Fruit fly (Drosophila melanogaster) whole organism, prepupa: Measurements from ENCODE around the gene CG4186.

Experiments
- Blimp-1 ChIP-seq: fragments of 200-800 bp; sonication (Bioruptor generic); optimal IDR thresholded peaks from 3 replicates; lab custom pipeline; 2017; ENCODE audit warnings: missing biosample characterization, missing genetic modification characterization, mild to moderate bottlenecking, moderate library complexity, missing genetic modification reagents
- CG11294 ChIP-seq: fragments of 200-800 bp; sonication (Bioruptor generic); IDR thresholded peaks from 2 replicates; pipeline ENCODE4 v1.3.6; 2022; ENCODE audit warnings: missing biosample characterization, missing genetic modification characterization
- CG1621 ChIP-seq: fragments of 200-800 bp; sonication (Bioruptor generic); optimal IDR thresholded peaks from 3 replicates; lab custom pipeline; 2018; ENCODE audit warnings: missing biosample characterization, mild to moderate bottlenecking, missing genetic modification characterization
- CG16779 ChIP-seq: fragments of 200-800 bp; sonication (Bioruptor generic); optimal IDR thresholded peaks from 3 replicates; lab custom pipeline; 2017; ENCODE audit warnings: missing biosample characterization, mild to moderate bottlenecking, missing genetic modification characterization
- CG3032 ChIP-seq: fragments of 200-800 bp; optimal IDR thresholded peaks from 2 replicates; lab custom pipeline; 2019; ENCODE audit warnings: missing biosample characterization, mild to moderate bottlenecking, missing genetic modification characterization, moderate library complexity
- CG31627 ChIP-seq: fragments of 200-800 bp; sonication (Bioruptor generic); optimal IDR thresholded peaks from 3 replicates; lab custom pipeline; 2016; ENCODE audit warnings: missing biosample characterization, missing genetic modification characterization
- CG6792 ChIP-seq: fragments of 200-800 bp; sonication (Bioruptor generic); optimal IDR thresholded peaks from 3 replicates; lab custom pipeline; 2016; ENCODE audit warnings: missing biosample characterization, missing genetic modification characterization
- CG6808 ChIP-seq: fragments of 200-800 bp; sonication (Bioruptor generic); optimal IDR thresholded peaks from 3 replicates; lab custom pipeline; 2017; ENCODE audit warnings: missing biosample characterization, missing genetic modification characterization, mild to moderate bottlenecking, moderate library complexity, missing genetic modification reagents
- CG6854 ChIP-seq: fragments of 200-800 bp; sonication (Bioruptor generic); optimal IDR thresholded peaks from 2 replicates; lab custom pipeline; 2017; ENCODE audit warnings: missing biosample characterization, mild to moderate bottlenecking, missing genetic modification characterization
- CG7368 ChIP-seq: fragments of 200-800 bp; sonication (Bioruptor generic); optimal IDR thresholded peaks from 3 replicates; lab custom pipeline; 2016; ENCODE audit warnings: missing biosample characterization, missing genetic modification characterization
- CG8119 ChIP-seq: fragments of 200-800 bp; sonication (Bioruptor generic); IDR thresholded peaks from 3 replicates; pipeline ENCODE4 v1.3.6; 2022; ENCODE audit warnings: missing biosample characterization, missing genetic modification characterization
- CG8319 ChIP-seq: fragments of 200-800 bp; sonication (Bioruptor generic); optimal IDR thresholded peaks from 3 replicates; lab custom pipeline; 2016; ENCODE audit warnings: missing biosample characterization, missing genetic modification characterization
- CG9139 ChIP-seq: fragments of 200-800 bp; sonication (Bioruptor generic); optimal IDR thresholded peaks from 3 replicates; lab custom pipeline; 2017; ENCODE audit warnings: missing biosample characterization, mild to moderate bottlenecking, missing genetic modification characterization
- Eip78C ChIP-seq: fragments of 200-800 bp; sonication (Bioruptor generic); peaks from one replicate; lab custom pipeline; 2016; ENCODE audit warnings: missing biosample characterization, missing genetic modification characterization
- Eip93F ChIP-seq: fragments of 200-800 bp; sonication (Bioruptor generic); optimal IDR thresholded peaks from 2 replicates; lab custom pipeline; 2016; ENCODE audit warnings: missing biosample characterization, mild to moderate bottlenecking, missing genetic modification characterization
- Ets96B ChIP-seq: fragments of 200-800 bp; optimal IDR thresholded peaks from 2 replicates; lab custom pipeline; 2019; ENCODE audit warnings: missing biosample characterization, mild to moderate bottlenecking, missing genetic modification characterization, moderate library complexity
- Hr38 ChIP-seq: sonication (Bioruptor generic); optimal IDR thresholded peaks from 2 replicates; lab custom pipeline; 2016; ENCODE audit warnings: missing biosample characterization, missing genetic modification characterization
- Hr39 ChIP-seq: fragments of 200-800 bp; sonication (Bioruptor generic); optimal IDR thresholded peaks from 2 replicates; lab custom pipeline; 2016; ENCODE audit warnings: missing biosample characterization, missing genetic modification characterization
- Hr4 ChIP-seq: fragments of 200-800 bp; sonication (Bioruptor generic); optimal IDR thresholded peaks from 3 replicates; lab custom pipeline; 2016; ENCODE audit warnings: missing biosample characterization, missing genetic modification characterization
- Met ChIP-seq: fragments of 200-800 bp; sonication (Bioruptor generic); optimal IDR thresholded peaks from 3 replicates; lab custom pipeline; 2016; ENCODE audit warnings: missing biosample characterization, missing genetic modification characterization
- OdsH ChIP-seq: fragments of 200-800 bp; sonication (Bioruptor generic); optimal IDR thresholded peaks from 3 replicates; lab custom pipeline; 2016; ENCODE audit warnings: missing biosample characterization, missing genetic modification characterization
- Sox102F ChIP-seq: fragments of 200-800 bp; sonication (Bioruptor generic); optimal IDR thresholded peaks from 2 replicates; lab custom pipeline; 2016; ENCODE audit warnings: missing biosample characterization, mild to moderate bottlenecking, missing genetic modification characterization
- Sox14 ChIP-seq: fragments of 200-800 bp; sonication (Bioruptor generic); optimal IDR thresholded peaks from 3 replicates; lab custom pipeline; 2016; ENCODE audit warnings: missing biosample characterization, missing genetic modification characterization
- achi ChIP-seq: fragments of 200-800 bp; sonication (Bioruptor generic); optimal IDR thresholded peaks from 3 replicates; lab custom pipeline; 2016; ENCODE audit warnings: missing biosample characterization, missing genetic modification characterization
- cyc ChIP-seq: fragments of 200-800 bp; sonication (Bioruptor generic); optimal IDR thresholded peaks from 3 replicates; lab custom pipeline; 2016; ENCODE audit warnings: missing biosample characterization, missing genetic modification characterization
- dac ChIP-seq: fragments of 200-800 bp; sonication (Bioruptor generic); optimal IDR thresholded peaks from 2 replicates; lab custom pipeline; 2017; ENCODE audit warnings: missing biosample characterization, mild to moderate bottlenecking, missing genetic modification characterization
- esn ChIP-seq: fragments of 200-800 bp; sonication (Bioruptor generic); optimal IDR thresholded peaks from 2 replicates; lab custom pipeline; 2016; ENCODE audit warnings: missing biosample characterization, mild to moderate bottlenecking, missing genetic modification characterization, moderate library complexity
- fd59A ChIP-seq: fragments of 200-800 bp; sonication (Bioruptor generic); optimal IDR thresholded peaks from 2 replicates; lab custom pipeline; 2017; ENCODE audit warnings: missing biosample characterization, mild to moderate bottlenecking, missing genetic modification characterization, missing genetic modification reagents
- fkh ChIP-seq: fragments of 200-800 bp; sonication (Bioruptor generic); optimal IDR thresholded peaks from 3 replicates; lab custom pipeline; 2017; ENCODE audit warnings: missing biosample characterization, mild to moderate bottlenecking, missing genetic modification characterization, moderate library complexity
- lz ChIP-seq: fragments of 200-800 bp; sonication (Bioruptor generic); optimal IDR thresholded peaks from 3 replicates; lab custom pipeline; 2016; ENCODE audit warnings: missing biosample characterization, missing genetic modification characterization
- pdm3 ChIP-seq: fragments of 200-800 bp; sonication (Bioruptor generic); optimal IDR thresholded peaks from 3 replicates; lab custom pipeline; 2016; ENCODE audit warnings: missing biosample characterization, missing genetic modification characterization
- salr ChIP-seq, 2 experiments: fragments of 200-800 bp; sonication (Bioruptor generic); optimal IDR thresholded peaks; 3 replicates each; lab custom pipeline; 2016 to 2018; ENCODE audit warnings: missing biosample characterization in 2 of 2, missing genetic modification characterization in 2 of 2, mild to moderate bottlenecking in 1 of 2
- ss ChIP-seq, 2 experiments: fragments of 200-800 bp; sonication (Bioruptor generic); optimal IDR thresholded peaks; 2 replicates in 1 of 2; 3 replicates in 1 of 2; lab custom pipeline; 2017 to 2018; ENCODE audit warnings: mild to moderate bottlenecking in 2 of 2, missing biosample characterization in 2 of 2, missing genetic modification characterization in 2 of 2, moderate library complexity in 1 of 2
- topi ChIP-seq: fragments of 200-800 bp; sonication (Bioruptor generic); optimal IDR thresholded peaks from 3 replicates; lab custom pipeline; 2016; ENCODE audit warnings: missing biosample characterization, missing genetic modification characterization

Gene CG4186

DNA sequence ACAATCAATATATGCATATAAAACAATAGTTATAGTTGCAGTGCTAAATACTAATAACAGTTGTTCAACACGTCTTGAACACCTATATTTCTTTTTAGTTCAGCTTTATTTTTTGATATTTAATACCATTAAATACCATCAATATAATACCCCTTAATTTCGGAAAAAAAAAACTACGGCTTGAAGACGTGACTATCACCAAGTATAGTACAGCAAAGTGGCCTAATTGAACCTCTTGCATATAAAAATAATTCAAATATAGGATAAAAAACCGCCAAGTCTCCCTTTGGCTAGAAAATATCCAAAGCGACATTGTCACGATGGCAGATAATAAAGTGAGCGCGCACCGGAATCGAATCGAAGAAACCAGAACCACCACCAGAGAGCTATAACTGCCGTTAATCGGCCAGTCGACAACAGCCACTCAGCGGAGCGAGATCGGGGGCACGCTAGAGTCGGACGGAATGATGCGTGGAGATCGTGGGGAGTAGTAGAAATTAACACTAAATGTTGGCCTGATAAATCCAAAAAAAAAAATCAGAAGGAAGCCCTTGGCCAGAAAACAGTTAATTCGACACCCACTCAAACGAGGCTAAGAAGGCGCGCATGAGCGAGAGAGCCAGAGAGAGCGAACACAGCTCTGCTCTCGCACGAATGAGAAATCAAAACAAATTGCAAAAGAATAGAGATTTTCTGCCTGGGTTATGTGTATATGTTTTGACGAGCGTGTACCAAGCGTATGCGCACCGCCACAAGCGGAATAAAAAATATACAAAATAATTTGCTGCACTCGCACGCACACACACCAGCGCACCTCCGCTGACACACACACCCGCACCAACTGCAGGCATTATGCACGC lies 15.7 kb downstream of the CG4186 start (continued):
- TF ChIP-seq dac (GFP tag; lab: Kevin White, UChicago) (no peak), lz (peak; percentile 27), OdsH (GFP tag; lab: Kevin White, UChicago) (peak; percentile 65), cyc (GFP tag; lab: Kevin White, UChicago) (peak; percentile 15), CG3032 (peak; percentile 88), CG6854 (GFP tag; lab: Kevin White, UChicago) (no peak), Met (peak; percentile 55), CG1621 (tag; lab: Kevin White, UChicago) (no peak), Ets96B (peak; percentile 19), CG8319 (GFP tag; lab: Kevin White, UChicago) (no peak)

DNA sequence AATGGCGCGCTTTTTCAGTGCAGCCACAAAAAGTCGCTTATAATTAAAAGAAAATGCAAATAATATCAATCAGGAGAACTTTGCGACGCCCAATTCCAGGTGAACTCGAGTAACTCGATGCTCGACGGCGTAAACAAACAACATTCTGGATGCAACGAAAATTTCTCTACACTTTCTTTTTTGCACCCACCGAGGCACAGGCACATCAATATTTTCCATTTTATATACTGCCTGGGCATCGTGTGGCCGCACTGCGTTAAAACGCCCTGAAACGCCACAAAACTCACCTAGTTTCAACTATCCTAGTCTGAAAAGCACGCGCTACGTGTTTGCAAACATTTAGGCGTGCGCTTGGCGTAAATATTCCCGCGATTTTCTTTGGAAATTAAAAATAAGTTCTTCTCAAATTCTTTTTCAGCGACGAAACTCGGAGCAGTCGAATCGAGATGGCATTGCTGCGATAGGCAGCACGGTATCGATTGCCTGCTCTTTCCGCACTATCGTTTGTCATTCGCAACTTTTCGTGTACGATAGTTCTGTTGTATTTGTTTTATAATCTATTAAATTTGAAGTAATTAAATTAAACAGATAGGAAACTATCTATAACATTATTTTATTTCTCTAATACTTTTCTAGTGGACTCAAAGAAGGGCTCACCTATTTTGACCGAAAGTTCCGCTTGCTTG lies 16.5 kb downstream of the CG4186 start, which contains the start of gene Pcif1:
Gene Pcif1, minus strand, starts transcription at position 456 of the 686 bp plus-strand sequence.
- peak; percentile 14 for TF ChIP-seq Sox14
- TF ChIP-seq Sox102F (GFP tag; lab: Kevin White, UChicago) = peak; percentile 36
- TF ChIP-seq topi (GFP tag; lab: Kevin White, UChicago) = peak; percentile 31
- peak; percentile 52 for TF ChIP-seq esn
- TF ChIP-seq Eip78C = peak; percentile 40
- TF ChIP-seq salr (GFP tag; optimal IDR thresholded peaks at IDR 0.05; lab: Kevin White, UChicago) = no peak
- TF ChIP-seq pdm3 (GFP tag; lab: Kevin White, UChicago) = no peak
- TF ChIP-seq lz = peak; percentile 28
- peak; percentile 13 for TF ChIP-seq achi (GFP tag; lab: Kevin White, UChicago)
- no peak for TF ChIP-seq Hr4 (GFP tag; lab: Kevin White, UChicago)
- peak; percentile 67 for TF ChIP-seq fkh
- TF ChIP-seq, all 60 proteins: peak for 8

DNA sequence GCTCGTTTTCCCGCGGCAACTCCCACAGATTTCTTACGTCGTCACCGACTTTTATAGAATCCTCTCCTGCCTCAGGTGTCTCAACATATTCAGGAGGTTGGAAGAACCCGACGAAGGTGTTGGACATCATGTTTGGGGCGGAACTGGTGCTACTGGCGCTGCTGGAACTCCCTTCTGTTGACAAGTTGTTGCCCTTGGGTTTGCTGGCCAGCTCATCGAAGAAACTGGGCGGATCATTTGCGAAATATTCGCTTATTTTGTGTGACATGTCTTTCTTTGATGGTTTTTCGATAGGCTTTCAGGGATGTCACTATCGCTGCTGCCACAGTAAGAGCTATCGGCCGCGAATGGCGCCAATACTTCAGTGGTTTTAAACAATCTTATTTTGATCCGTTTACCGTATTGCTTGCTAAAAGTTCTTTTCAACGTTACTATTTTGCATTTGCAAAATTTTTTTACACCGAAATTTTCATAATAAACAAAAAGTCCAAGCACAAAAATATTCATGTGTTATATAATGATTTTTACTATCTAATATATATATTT lies 18.5 kb downstream of the CG4186 start, which contains the start of gene CG11396:
Gene CG11396, minus strand, starts transcription at position 303 of the 546 bp plus-strand sequence.
- peak; percentile 52 for TF ChIP-seq achi (GFP tag; lab: Kevin White, UChicago)
- TF ChIP-seq Eip93F (GFP tag; lab: Kevin White, UChicago) = no peak
- TF ChIP-seq esn = peak; percentile 39
- TF ChIP-seq CG6808 = no peak
- peak; percentile 45 for TF ChIP-seq Eip78C
- peak; percentile 62 for TF ChIP-seq Sox14
- TF ChIP-seq CG11294 (GFP tag; lab: Robert Waterston, UW) = no peak
- TF ChIP-seq CG16779 = no peak
- TF ChIP-seq CG8119 = no peak

DNA sequence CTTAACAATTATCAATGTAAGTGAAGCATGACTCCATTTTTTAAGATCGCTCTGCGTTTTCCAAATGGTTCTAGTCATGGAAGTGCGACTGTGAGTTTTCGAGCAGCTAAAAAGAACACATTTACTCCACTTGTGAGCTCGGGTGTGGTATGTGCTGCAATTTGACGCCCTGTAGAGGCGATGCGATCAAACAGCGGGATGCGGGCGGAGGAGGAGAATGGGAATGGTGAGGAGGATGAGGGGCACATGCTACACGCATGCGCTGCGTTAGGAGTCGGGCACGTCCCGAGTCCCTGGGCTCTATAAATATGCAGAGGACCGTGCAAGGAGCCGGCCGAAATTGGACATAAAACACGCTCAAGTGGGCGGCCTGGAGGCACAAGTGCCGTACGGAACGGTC lies 19.9 kb downstream of the CG4186 start:
- TF ChIP-seq Hr39 (GFP tag; lab: Kevin White, UChicago) (no peak), pdm3 (GFP tag; lab: Kevin White, UChicago) (no peak), ss (GFP tag; optimal IDR thresholded peaks at IDR 0.05; lab: Kevin White, UChicago) (no peak), CG6792 (GFP tag; lab: Kevin White, UChicago) (no peak), Eip93F (GFP tag; lab: Kevin White, UChicago) (no peak), Hr38 (GFP tag; lab: Kevin White, UChicago) (no peak), fkh (no peak), fd59A (GFP tag; lab: Kevin White, UChicago) (no peak)

DNA sequence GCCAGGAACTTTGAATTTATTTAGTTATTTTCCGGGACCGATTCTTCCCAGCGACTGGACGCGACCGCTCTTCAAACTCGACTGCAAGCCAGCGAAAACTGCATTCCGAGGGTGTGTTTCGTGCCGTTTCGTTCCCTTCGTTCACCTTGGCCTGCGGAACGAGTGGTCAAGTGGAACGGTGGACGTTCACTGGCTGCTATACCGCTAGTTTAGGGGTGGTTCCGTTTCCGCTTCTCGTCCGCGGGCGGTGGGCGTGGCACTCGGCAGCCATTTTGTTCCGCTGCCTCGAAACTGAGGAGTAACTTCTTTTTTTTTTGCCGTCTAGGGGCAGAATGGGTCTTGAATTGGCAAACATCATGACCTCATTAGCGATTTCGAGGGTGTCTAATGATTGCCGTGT lies 23.3 kb downstream of the CG4186 start, which contains the start of gene Six4:
Gene Six4, minus strand, starts transcription at position 85 of the 400 bp plus-strand sequence.
- TF ChIP-seq CG9139 (GFP tag; lab: Kevin White, UChicago) = no peak
- no peak for TF ChIP-seq Blimp-1 (GFP tag; lab: Kevin White, UChicago)
- no peak for TF ChIP-seq CG31627 (GFP tag; lab: Kevin White, UChicago)
- no peak for TF ChIP-seq pdm3 (GFP tag; lab: Kevin White, UChicago)
- TF ChIP-seq Hr39 (GFP tag; lab: Kevin White, UChicago) = no peak
- no peak for TF ChIP-seq Eip93F (GFP tag; lab: Kevin White, UChicago)
- no peak for TF ChIP-seq CG7368 (GFP tag; lab: Kevin White, UChicago)
- TF ChIP-seq, all 60 proteins: peak for 0
